Fruit fly (Drosophila melanogaster) whole organism, embryonic: Measurements from ENCODE around the gene CG46308.
A peak's percentile ranks its signal among the peaks of the same experiment; 100 is the strongest.

Source experiments
- Asciz ChIP-seq: fragments of 200-800 bp; sonication (Bioruptor generic); optimal IDR thresholded peaks from 2 replicates; lab custom pipeline; 2017; ENCODE audit warnings: missing biosample characterization, mild to moderate bottlenecking, missing genetic modification characterization, missing genetic modification reagents
- Bgb ChIP-seq: fragments of 200-800 bp; sonication (Bioruptor generic); IDR thresholded peaks from 2 replicates; pipeline ENCODE4 v1.3.6; 2022; ENCODE audit warnings: missing biosample characterization, missing genetic modification characterization; ENCODE audit not compliant: partially characterized antibody
- BtbVII ChIP-seq: fragments of 200-800 bp; sonication (Bioruptor generic); optimal IDR thresholded peaks from 3 replicates; lab custom pipeline; 2017; ENCODE audit warnings: missing biosample characterization, mild to moderate bottlenecking, missing genetic modification characterization
- CG12769 ChIP-seq: fragments of 200-800 bp; sonication (Bioruptor generic); optimal IDR thresholded peaks from 2 replicates; lab custom pipeline; 2019; ENCODE audit warnings: missing biosample characterization, mild to moderate bottlenecking, missing genetic modification characterization, moderate library complexity
- CG13296 ChIP-seq: fragments of 200-800 bp; sonication (Bioruptor generic); optimal IDR thresholded peaks from 3 replicates; lab custom pipeline; 2018; ENCODE audit warnings: missing biosample characterization, mild to moderate bottlenecking, missing genetic modification characterization
- CG13775 ChIP-seq: fragments of 200-800 bp; sonication (Bioruptor generic); optimal IDR thresholded peaks from 3 replicates; lab custom pipeline; 2017; ENCODE audit warnings: missing biosample characterization, mild to moderate bottlenecking, missing genetic modification characterization
- CG14965 ChIP-seq: fragments of 200-800 bp; sonication (Bioruptor generic); optimal IDR thresholded peaks from 2 replicates; lab custom pipeline; 2016; ENCODE audit warnings: missing biosample characterization, missing genetic modification characterization, borderline replicate concordance
- CG15073 ChIP-seq: fragments of 200-800 bp; sonication (Bioruptor generic); optimal IDR thresholded peaks from 2 replicates; lab custom pipeline; 2016; ENCODE audit warnings: missing biosample characterization, missing genetic modification characterization
- CG1792 ChIP-seq: fragments of 200-800 bp; sonication (Bioruptor generic); optimal IDR thresholded peaks from 2 replicates; lab custom pipeline; 2016; ENCODE audit warnings: missing biosample characterization, missing genetic modification characterization
- CG18476 ChIP-seq: fragments of 200-800 bp; sonication (Bioruptor generic); optimal IDR thresholded peaks from 2 replicates; lab custom pipeline; 2016; ENCODE audit warnings: missing biosample characterization, mild to moderate bottlenecking, missing genetic modification characterization
- CG18599 ChIP-seq: fragments of 200-800 bp; sonication (Bioruptor generic); optimal IDR thresholded peaks from 3 replicates; lab custom pipeline; 2017; ENCODE audit warnings: missing biosample characterization, missing genetic modification characterization, mild to moderate bottlenecking, moderate library complexity, missing genetic modification reagents
- CG2120 ChIP-seq: fragments of 200-800 bp; sonication (Bioruptor generic); optimal IDR thresholded peaks from 3 replicates; lab custom pipeline; 2016; ENCODE audit warnings: missing biosample characterization, missing genetic modification characterization
- CG2712 ChIP-seq: fragments of 200-800 bp; optimal IDR thresholded peaks from 3 replicates; lab custom pipeline; 2019; ENCODE audit warnings: missing biosample characterization, mild to moderate bottlenecking, missing genetic modification characterization, moderate library complexity
- CG31224 ChIP-seq: fragments of 200-800 bp; sonication (Bioruptor generic); IDR thresholded peaks from 2 replicates; pipeline ENCODE4 v1.3.6; 2022; ENCODE audit warnings: missing biosample characterization, missing genetic modification characterization
- CG31441 ChIP-seq: fragments of 200-800 bp; sonication (Bioruptor generic); IDR thresholded peaks from 2 replicates; pipeline ENCODE4 v1.3.6; 2022; ENCODE audit warnings: missing biosample characterization, missing genetic modification characterization
- CG42726 ChIP-seq: fragments of 200-800 bp; sonication (Bioruptor generic); IDR thresholded peaks from 2 replicates; pipeline ENCODE4 v1.3.6; 2022; ENCODE audit warnings: missing biosample characterization, missing genetic modification characterization; ENCODE audit not compliant: partially characterized antibody
- CG4360 ChIP-seq: fragments of 200-800 bp; sonication (Bioruptor generic); IDR thresholded peaks from 2 replicates; pipeline ENCODE4 v1.3.6; 2022; ENCODE audit warnings: missing biosample characterization, missing genetic modification characterization
- CG7928 ChIP-seq: fragments of 200-800 bp; sonication (Bioruptor generic); optimal IDR thresholded peaks from 2 replicates; lab custom pipeline; 2017; ENCODE audit warnings: missing biosample characterization, mild to moderate bottlenecking, missing genetic modification characterization
- D19A ChIP-seq: fragments of 200-800 bp; optimal IDR thresholded peaks from 3 replicates; lab custom pipeline; 2019; ENCODE audit warnings: missing biosample characterization, mild to moderate bottlenecking, missing genetic modification characterization, moderate library complexity
- Deaf1 ChIP-seq: fragments of 200-800 bp; optimal IDR thresholded peaks from 3 replicates; lab custom pipeline; 2019; ENCODE audit warnings: missing biosample characterization, mild to moderate bottlenecking, missing genetic modification characterization, moderate library complexity
- Dp ChIP-seq: fragments of 200-800 bp; sonication (Bioruptor generic); optimal IDR thresholded peaks from 2 replicates; lab custom pipeline; 2018; ENCODE audit warnings: missing biosample characterization, mild to moderate bottlenecking, missing genetic modification characterization, moderate library complexity
- E2f1 ChIP-seq: fragments of 200-800 bp; sonication (Bioruptor generic); IDR thresholded peaks from 2 replicates; pipeline ENCODE4 v1.3.6; 2022; ENCODE audit warnings: missing biosample characterization, missing genetic modification characterization
- Ets65A ChIP-seq: fragments of 200-800 bp; sonication (Bioruptor generic); peaks from one replicate; lab custom pipeline; 2016; ENCODE audit warnings: missing biosample characterization, missing genetic modification characterization
- Gsc ChIP-seq: fragments of 200-800 bp; sonication (Bioruptor generic); IDR thresholded peaks from 2 replicates; pipeline ENCODE4 v1.3.6; 2022; ENCODE audit warnings: missing biosample characterization, missing genetic modification characterization
- H15 ChIP-seq: fragments of 200-800 bp; sonication (Bioruptor generic); IDR thresholded peaks from 3 replicates; pipeline ENCODE4 v1.3.6; 2022; ENCODE audit warnings: missing biosample characterization, missing genetic modification characterization
- Hey ChIP-seq: fragments of 200-800 bp; sonication (Bioruptor generic); optimal IDR thresholded peaks from 3 replicates; lab custom pipeline; 2018; ENCODE audit warnings: missing biosample characterization, mild to moderate bottlenecking, missing genetic modification characterization
- Hr39 ChIP-seq: fragments of >200 bp; optimal IDR thresholded peaks from 2 replicates; lab custom pipeline; 2017
- Lim3 ChIP-seq: fragments of 200-800 bp; sonication (Bioruptor generic); IDR thresholded peaks from 2 replicates; pipeline ENCODE4 v1.3.6; 2022; ENCODE audit warnings: missing biosample characterization, missing genetic modification characterization
- MBD-R2 ChIP-seq: fragments of 200-800 bp; sonication (Bioruptor generic); IDR thresholded peaks from 2 replicates; pipeline ENCODE4 v1.3.6; 2022; ENCODE audit warnings: missing biosample characterization, missing genetic modification characterization
- NC2α ChIP-seq: fragments of 200-800 bp; sonication (Bioruptor generic); optimal IDR thresholded peaks from 2 replicates; lab custom pipeline; 2016; ENCODE audit warnings: missing biosample characterization, missing genetic modification characterization
- NFAT ChIP-seq: fragments of 200-800 bp; sonication (Bioruptor generic); IDR thresholded peaks from 2 replicates; pipeline ENCODE4 v1.3.6; 2022; ENCODE audit warnings: missing biosample characterization, missing genetic modification characterization
- Opbp ChIP-seq: fragments of 200-800 bp; sonication (Bioruptor generic); IDR thresholded peaks from 3 replicates; pipeline ENCODE4 v1.3.6; 2022; ENCODE audit warnings: missing biosample characterization, missing genetic modification characterization; ENCODE audit not compliant: partially characterized antibody
- Side ChIP-seq: fragments of 200-800 bp; sonication (Bioruptor generic); optimal IDR thresholded peaks from 2 replicates; lab custom pipeline; 2016; ENCODE audit warnings: missing biosample characterization, missing genetic modification characterization
- al ChIP-seq: fragments of 200-800 bp; sonication (Bioruptor generic); IDR thresholded peaks from 2 replicates; pipeline ENCODE4 v1.3.6; 2022; ENCODE audit warnings: missing biosample characterization, missing genetic modification characterization
- bsh ChIP-seq, 2 experiments: fragments of 200-800 bp; sonication (Bioruptor generic); optimal IDR thresholded peaks; 2 replicates each; lab custom pipeline; 2017 to 2018; ENCODE audit warnings: mild to moderate bottlenecking in 2 of 2, missing biosample characterization in 2 of 2, missing genetic modification characterization in 2 of 2, moderate library complexity in 1 of 2
- croc ChIP-seq: fragments of 200-800 bp; sonication (Bioruptor generic); conservative IDR thresholded peaks from 3 replicates; pipeline ENCODE4 v1.3.6; 2022; ENCODE audit warnings: missing biosample characterization, missing genetic modification characterization
- disco-r ChIP-seq: fragments of 200-800 bp; sonication (Bioruptor generic); optimal IDR thresholded peaks from 2 replicates; lab custom pipeline; 2016; ENCODE audit warnings: missing biosample characterization, missing genetic modification characterization
- dmrt11E ChIP-seq: fragments of 200-800 bp; sonication (Bioruptor generic); optimal IDR thresholded peaks from 3 replicates; lab custom pipeline; 2018; ENCODE audit warnings: missing biosample characterization, mild to moderate bottlenecking, missing genetic modification characterization, moderate library complexity
- ems ChIP-seq: fragments of 200-800 bp; sonication (Bioruptor generic); optimal IDR thresholded peaks from 3 replicates; lab custom pipeline; 2016; ENCODE audit warnings: missing biosample characterization, missing genetic modification characterization
- en ChIP-seq: fragments of 200-800 bp; sonication (Bioruptor generic); optimal IDR thresholded peaks from 2 replicates; lab custom pipeline; 2016; ENCODE audit warnings: missing biosample characterization, missing genetic modification characterization
- fd3F ChIP-seq: fragments of 200-800 bp; sonication (Bioruptor generic); optimal IDR thresholded peaks from 2 replicates; lab custom pipeline; 2018; ENCODE audit warnings: missing biosample characterization, mild to moderate bottlenecking, missing genetic modification characterization, moderate library complexity
- her ChIP-seq: fragments of 200-800 bp; sonication (Bioruptor generic); optimal IDR thresholded peaks from 2 replicates; lab custom pipeline; 2016; ENCODE audit warnings: missing biosample characterization, missing genetic modification characterization
- jigr1 ChIP-seq: fragments of 200-800 bp; sonication (Bioruptor generic); IDR thresholded peaks from 3 replicates; pipeline ENCODE4 v1.3.6; 2022; ENCODE audit warnings: missing biosample characterization, missing genetic modification characterization
- jumu ChIP-seq: fragments of 200-800 bp; sonication (Bioruptor generic); optimal IDR thresholded peaks from 3 replicates; lab custom pipeline; 2016; ENCODE audit warnings: missing biosample characterization, missing genetic modification characterization
- nerfin-1 ChIP-seq: fragments of 200-800 bp; sonication (Bioruptor generic); optimal IDR thresholded peaks from 3 replicates; lab custom pipeline; 2019; ENCODE audit warnings: missing biosample characterization, mild to moderate bottlenecking, missing genetic modification characterization, moderate library complexity
- repo ChIP-seq: fragments of 200-800 bp; sonication (Bioruptor generic); optimal IDR thresholded peaks from 2 replicates; lab custom pipeline; 2016; ENCODE audit warnings: missing biosample characterization, missing genetic modification characterization
- tio ChIP-seq: fragments of 200-800 bp; sonication (Bioruptor generic); optimal IDR thresholded peaks from 2 replicates; lab custom pipeline; 2017; ENCODE audit warnings: missing biosample characterization, missing genetic modification characterization, inconsistent platforms
- tup ChIP-seq: fragments of 200-800 bp; sonication (Bioruptor generic); optimal IDR thresholded peaks from 2 replicates; lab custom pipeline; 2016; ENCODE audit warnings: missing biosample characterization, mild to moderate bottlenecking, missing genetic modification characterization, moderate library complexity
- unpg ChIP-seq: fragments of 200-800 bp; sonication (Bioruptor generic); optimal IDR thresholded peaks from 3 replicates; lab custom pipeline; 2018; ENCODE audit warnings: missing biosample characterization, mild to moderate bottlenecking, missing genetic modification characterization, moderate library complexity

Gene CG46308

DNA sequence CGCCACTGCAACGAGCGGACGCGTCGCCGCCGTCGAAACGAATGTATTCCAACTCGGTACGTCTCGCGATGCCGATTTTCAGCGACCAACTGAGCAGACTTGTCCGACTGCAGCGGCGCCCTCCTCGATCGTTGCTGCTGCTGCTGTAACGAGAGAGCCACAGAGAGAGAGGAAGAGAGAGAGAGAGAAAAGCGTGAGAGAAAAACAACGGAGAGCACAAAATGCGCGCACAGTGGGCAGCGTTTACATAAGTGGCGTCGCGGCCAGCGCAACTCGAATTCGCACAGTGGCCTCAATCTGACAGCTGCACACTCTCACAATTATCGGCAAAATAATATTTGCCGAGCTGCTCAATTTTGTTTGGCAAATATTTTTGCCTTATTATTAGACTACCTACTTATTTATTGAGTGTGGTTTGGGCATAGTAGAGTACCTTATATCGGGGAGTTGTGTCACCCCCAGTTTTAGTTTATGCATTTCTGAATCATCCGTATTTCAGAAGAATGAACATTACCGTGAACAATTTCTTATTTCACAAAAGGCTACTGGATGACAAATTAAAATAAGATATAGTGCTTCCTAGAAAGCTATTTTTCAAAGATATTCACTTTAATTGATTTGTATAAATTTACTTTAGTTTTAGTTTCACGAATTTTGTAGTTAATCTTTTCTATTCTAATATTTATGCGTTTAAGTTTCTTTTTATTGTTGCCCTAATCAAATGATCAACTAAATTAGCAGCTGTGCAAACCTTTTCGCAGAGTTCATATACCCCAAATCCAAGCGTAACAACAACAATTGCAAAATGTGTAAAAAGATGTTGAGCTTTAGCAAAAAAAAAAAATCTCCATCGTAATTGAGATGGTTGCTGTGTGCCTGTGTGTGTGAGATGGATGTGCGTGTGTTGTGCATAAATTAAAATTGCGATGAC is 52.0 kb downstream of the CG46308 start (continued):
- TF ChIP-seq CG2120 (peak; percentile 78), CG18476 (GFP tag; lab: Kevin White, UChicago) (peak; percentile 20), Gsc (GFP tag; lab: Robert Waterston, UW) (peak; percentile 41), Side (GFP tag; lab: Kevin White, UChicago) (peak; percentile 57), NC2α (GFP tag; lab: Kevin White, UChicago) (no peak), jigr1 (no peak), CG31441 (GFP tag; lab: Robert Waterston, UW) (peak; percentile 65), fd3F (peak; percentile 39), en (GFP tag; lab: Kevin White, UChicago) (no peak), CG4360 (GFP tag; lab: Robert Waterston, UW) (no peak), ems (GFP tag; lab: Kevin White, UChicago) (peak; percentile 69), Lim3 (GFP tag; lab: Robert Waterston, UW) (no peak), D19A (tag; lab: Kevin White, UChicago) (peak; percentile 74), croc (GFP tag; lab: Robert Waterston, UW) (0 out of 3 replicates have a peak, but pooled peaks have one; percentile 19), CG2712 (peak; percentile 63), CG13775 (GFP tag; lab: Kevin White, UChicago) (peak; percentile 66), MBD-R2 (GFP tag; lab: Robert Waterston, UW) (no peak), Opbp (no peak), repo (peak; percentile 56), Deaf1 (tag; lab: Kevin White, UChicago) (peak; percentile 74), Hr39 (no peak), CG31224 (GFP tag; lab: Robert Waterston, UW) (peak; percentile 50), NFAT (GFP tag; lab: Robert Waterston, UW) (peak; percentile 77), unpg (GFP tag; lab: Kevin White, UChicago) (peak; percentile 59), jumu (GFP tag; lab: Kevin White, UChicago) (peak; percentile 44), tup (GFP tag; lab: Kevin White, UChicago) (no peak), nerfin-1 (tag; lab: Kevin White, UChicago) (peak; percentile 48), CG1792 (GFP tag; lab: Kevin White, UChicago) (peak; percentile 3), CG12769 (tag; lab: Kevin White, UChicago) (peak; percentile 64), disco-r (GFP tag; lab: Kevin White, UChicago) (no peak), CG15073 (GFP tag; lab: Kevin White, UChicago) (no peak), CG7928 (no peak), CG14965 (GFP tag; lab: Kevin White, UChicago) (no peak), Hey (tag; lab: Kevin White, UChicago) (no peak), CG13296 (GFP tag; lab: Kevin White, UChicago) (peak; percentile 60), E2f1 (peak; percentile 54), bsh (GFP tag; optimal IDR thresholded peaks at IDR 0.05; lab: Kevin White, UChicago) (peak in 1 of 2 experiments; percentile 58), Ets65A (GFP tag; lab: Kevin White, UChicago) (peak; percentile 96), her (GFP tag; lab: Kevin White, UChicago) (peak; percentile 56), CG42726 (no peak), al (GFP tag; lab: Robert Waterston, UW) (peak; percentile 60; the same call in 1 of the 2 replicates), H15 (GFP tag; lab: Robert Waterston, UW) (peak; percentile 65; the same call in 1 of the 3 replicates), Dp (GFP tag; lab: Kevin White, UChicago) (no peak), Bgb (GFP tag; lab: Robert Waterston, UW) (no peak), BtbVII (peak; percentile 43), tio (GFP tag; lab: Kevin White, UChicago) (peak; percentile 53), CG18599 (GFP tag; lab: Kevin White, UChicago) (peak; percentile 44), dmrt11E (tag; lab: Kevin White, UChicago) (peak; percentile 31), Asciz (GFP tag; lab: Kevin White, UChicago) (peak; percentile 56)
